Fruit fly (Drosophila melanogaster) whole organism, embryonic: ENCODE measurements around the gene Lrr47.
A peak's percentile ranks its signal among the peaks of the same experiment; 100 is the strongest.

Experiments
- Abd-B ChIP-seq: fragments of 200-800 bp; sonication (Bioruptor generic); optimal IDR thresholded peaks from 2 replicates; lab custom pipeline; 2018; ENCODE audit warnings: missing biosample characterization, mild to moderate bottlenecking, missing genetic modification characterization, moderate library complexity
- Ada2b ChIP-seq: fragments of 200-800 bp; sonication (Bioruptor generic); IDR thresholded peaks from 2 replicates; pipeline ENCODE4 v1.3.6; 2022; ENCODE audit warnings: missing biosample characterization, missing genetic modification characterization
- CG10209 ChIP-seq: fragments of 200-800 bp; sonication (Bioruptor generic); optimal IDR thresholded peaks from 3 replicates; lab custom pipeline; 2017; ENCODE audit warnings: missing biosample characterization, mild to moderate bottlenecking, missing genetic modification characterization, missing genetic modification reagents
- CG10654 ChIP-seq: fragments of 200-800 bp; sonication (Bioruptor generic); optimal IDR thresholded peaks from 2 replicates; lab custom pipeline; 2016; ENCODE audit warnings: missing biosample characterization, missing genetic modification characterization
- CG11093 ChIP-seq: fragments of 200-800 bp; sonication (Bioruptor generic); IDR thresholded peaks from 3 replicates; pipeline ENCODE4 v1.3.6; 2022; ENCODE audit warnings: missing biosample characterization, missing genetic modification characterization
- CG11695 ChIP-seq: fragments of 200-800 bp; sonication (Bioruptor generic); IDR thresholded peaks from 3 replicates; pipeline ENCODE4 v1.3.6; 2022; ENCODE audit warnings: missing biosample characterization, missing genetic modification characterization
- CG12219 ChIP-seq: fragments of 200-800 bp; sonication (Bioruptor generic); optimal IDR thresholded peaks from 3 replicates; lab custom pipeline; 2018; ENCODE audit warnings: missing biosample characterization, mild to moderate bottlenecking, missing genetic modification characterization
- CG12942 ChIP-seq: fragments of 200-800 bp; sonication (Bioruptor generic); optimal IDR thresholded peaks from 3 replicates; lab custom pipeline; 2016; ENCODE audit warnings: missing biosample characterization, missing genetic modification characterization
- CG13123 ChIP-seq: fragments of 200-800 bp; sonication (Bioruptor generic); optimal IDR thresholded peaks from 2 replicates; lab custom pipeline; 2016; ENCODE audit warnings: missing biosample characterization, missing genetic modification characterization
- CG14014 ChIP-seq: fragments of 200-800 bp; sonication (Bioruptor generic); IDR thresholded peaks from 2 replicates; pipeline ENCODE4 v1.3.6; 2022; ENCODE audit warnings: missing biosample characterization, missing genetic modification characterization
- CG15601 ChIP-seq: fragments of 200-800 bp; sonication (Bioruptor generic); optimal IDR thresholded peaks from 3 replicates; lab custom pipeline; 2019; ENCODE audit warnings: missing biosample characterization, mild to moderate bottlenecking, missing genetic modification characterization, moderate library complexity
- CG17829 ChIP-seq: fragments of 200-800 bp; optimal IDR thresholded peaks from 2 replicates; lab custom pipeline; 2019; ENCODE audit warnings: missing biosample characterization, mild to moderate bottlenecking, missing genetic modification characterization, moderate library complexity
- CG2120 ChIP-seq: fragments of 200-800 bp; sonication (Bioruptor generic); optimal IDR thresholded peaks from 3 replicates; lab custom pipeline; 2016; ENCODE audit warnings: missing biosample characterization, missing genetic modification characterization
- CG30020 ChIP-seq: fragments of 200-800 bp; optimal IDR thresholded peaks from 2 replicates; lab custom pipeline; 2019; ENCODE audit warnings: missing biosample characterization, mild to moderate bottlenecking, missing genetic modification characterization, moderate library complexity
- CG3847 ChIP-seq: fragments of 200-800 bp; sonication (Bioruptor generic); IDR thresholded peaks from 2 replicates; pipeline ENCODE4 v1.3.6; 2022; ENCODE audit warnings: missing biosample characterization, missing genetic modification characterization
- CG4328 ChIP-seq: fragments of 200-800 bp; sonication (Bioruptor generic); optimal IDR thresholded peaks from 3 replicates; lab custom pipeline; 2017; ENCODE audit warnings: missing biosample characterization, missing genetic modification reagents, missing genetic modification characterization
- CG4404 ChIP-seq: fragments of 200-800 bp; sonication (Bioruptor generic); IDR thresholded peaks from 2 replicates; pipeline ENCODE4 v1.3.6; 2022; ENCODE audit warnings: missing biosample characterization, missing genetic modification characterization
- CG5180 ChIP-seq: fragments of 200-800 bp; sonication (Bioruptor generic); optimal IDR thresholded peaks from 3 replicates; lab custom pipeline; 2017; ENCODE audit warnings: missing biosample characterization, missing genetic modification characterization, mild to moderate bottlenecking, moderate library complexity, missing genetic modification reagents
- CG7357 ChIP-seq: fragments of 200-800 bp; sonication (Bioruptor generic); IDR thresholded peaks from 3 replicates; pipeline ENCODE4 v1.3.6; 2022; ENCODE audit warnings: missing biosample characterization, missing genetic modification characterization
- CG7556 ChIP-seq: fragments of 200-800 bp; sonication (Bioruptor generic); optimal IDR thresholded peaks from 2 replicates; lab custom pipeline; 2017; ENCODE audit warnings: missing biosample characterization, mild to moderate bottlenecking, missing genetic modification characterization
- CG8281 ChIP-seq: fragments of 200-800 bp; sonication (Bioruptor generic); optimal IDR thresholded peaks from 2 replicates; lab custom pipeline; 2018; ENCODE audit warnings: missing biosample characterization, mild to moderate bottlenecking, missing genetic modification characterization, moderate library complexity
- CG8290 ChIP-seq, 3 experiments: fragments of 200-800 bp; sonication (Bioruptor generic); optimal IDR thresholded peaks; 2 replicates each; lab custom pipeline; 2016 to 2019; ENCODE audit warnings: missing biosample characterization in 3 of 3, missing genetic modification characterization in 3 of 3, mild to moderate bottlenecking in 2 of 3, moderate library complexity in 1 of 3
- CG8388 ChIP-seq: fragments of 200-800 bp; sonication (Bioruptor generic); optimal IDR thresholded peaks from 2 replicates; lab custom pipeline; 2019; ENCODE audit warnings: missing biosample characterization, mild to moderate bottlenecking, missing genetic modification characterization, moderate library complexity
- CG8924 ChIP-seq: fragments of 200-800 bp; optimal IDR thresholded peaks from 3 replicates; lab custom pipeline; 2019; ENCODE audit warnings: missing biosample characterization, mild to moderate bottlenecking, missing genetic modification characterization, moderate library complexity
- CrebB ChIP-seq: fragments of 200-800 bp; sonication (Bioruptor generic); optimal IDR thresholded peaks from 3 replicates; lab custom pipeline; 2018; ENCODE audit warnings: missing biosample characterization, mild to moderate bottlenecking, missing genetic modification characterization
- Dll ChIP-seq: fragments of 200-800 bp; sonication (Bioruptor generic); IDR thresholded peaks from 4 replicates; pipeline ENCODE4 v1.3.6; 2022; ENCODE audit warnings: missing biosample characterization, missing genetic modification characterization; ENCODE audit not compliant: partially characterized antibody
- Ets65A ChIP-seq: fragments of 200-800 bp; sonication (Bioruptor generic); peaks from one replicate; lab custom pipeline; 2016; ENCODE audit warnings: missing biosample characterization, missing genetic modification characterization
- HHEX ChIP-seq: fragments of 200-800 bp; sonication (Bioruptor generic); optimal IDR thresholded peaks from 3 replicates; lab custom pipeline; 2017; ENCODE audit warnings: missing biosample characterization, mild to moderate bottlenecking, missing genetic modification characterization, missing genetic modification reagents
- Hr78 ChIP-seq, 2 experiments: fragments of 200-800 bp in 1 of 2; fragments of >200 bp in 1 of 2; sonication (Bioruptor generic) in 1 of 2; optimal IDR thresholded peaks; 2 replicates each; lab custom pipeline; 2017 to 2019; ENCODE audit warnings: missing biosample characterization in 2 of 2, missing genetic modification characterization in 2 of 2, mild to moderate bottlenecking in 1 of 2, moderate library complexity in 1 of 2
- Hsf ChIP-seq: fragments of 200-800 bp; sonication (Bioruptor generic); optimal IDR thresholded peaks from 3 replicates; lab custom pipeline; 2016; ENCODE audit warnings: missing biosample characterization, missing genetic modification characterization
- Meics ChIP-seq: fragments of 200-800 bp; sonication (Bioruptor generic); optimal IDR thresholded peaks from 2 replicates; lab custom pipeline; 2017; ENCODE audit warnings: missing biosample characterization, mild to moderate bottlenecking, missing genetic modification characterization
- Nf-YC ChIP-seq: fragments of 200-800 bp; optimal IDR thresholded peaks from 3 replicates; lab custom pipeline; 2019; ENCODE audit warnings: missing biosample characterization, mild to moderate bottlenecking, missing genetic modification characterization, moderate library complexity
- Pdp1 ChIP-seq, 2 experiments: fragments of 200-800 bp; sonication (Bioruptor generic); optimal IDR thresholded peaks; 3 replicates each; lab custom pipeline; 2016; ENCODE audit warnings: missing biosample characterization in 2 of 2, missing genetic modification characterization in 2 of 2, mild to moderate bottlenecking in 1 of 2, moderate library complexity in 1 of 2
- Sox102F ChIP-seq: fragments of 200-800 bp; sonication (Bioruptor generic); optimal IDR thresholded peaks from 2 replicates; lab custom pipeline; 2018; ENCODE audit warnings: missing biosample characterization, mild to moderate bottlenecking, missing genetic modification characterization, moderate library complexity
- Vsx1 ChIP-seq: fragments of 200-800 bp; sonication (Bioruptor generic); optimal IDR thresholded peaks from 2 replicates; lab custom pipeline; 2017; ENCODE audit warnings: missing biosample characterization, mild to moderate bottlenecking, missing genetic modification characterization, missing genetic modification reagents
- chif ChIP-seq, 2 experiments: fragments of 200-800 bp; sonication (Bioruptor generic); optimal IDR thresholded peaks; 3 replicates each; lab custom pipeline; 2016; ENCODE audit warnings: missing biosample characterization in 2 of 2, missing genetic modification characterization in 2 of 2
- chn ChIP-seq: fragments of 200-800 bp; sonication (Bioruptor generic); optimal IDR thresholded peaks from 2 replicates; lab custom pipeline; 2016; ENCODE audit warnings: missing biosample characterization, missing genetic modification characterization
- ci ChIP-seq: fragments of 200-800 bp; sonication (Bioruptor generic); IDR thresholded peaks from 3 replicates; pipeline ENCODE4 v1.3.6; 2022; ENCODE audit warnings: missing biosample characterization, missing genetic modification characterization
- croc ChIP-seq: fragments of 200-800 bp; sonication (Bioruptor generic); conservative IDR thresholded peaks from 3 replicates; pipeline ENCODE4 v1.3.6; 2022; ENCODE audit warnings: missing biosample characterization, missing genetic modification characterization
- gsb-n ChIP-seq: fragments of 200-800 bp; sonication (Bioruptor generic); optimal IDR thresholded peaks from 3 replicates; lab custom pipeline; 2018; ENCODE audit warnings: missing biosample characterization, mild to moderate bottlenecking, missing genetic modification characterization
- her ChIP-seq: fragments of 200-800 bp; sonication (Bioruptor generic); optimal IDR thresholded peaks from 2 replicates; lab custom pipeline; 2016; ENCODE audit warnings: missing biosample characterization, missing genetic modification characterization
- ken ChIP-seq: fragments of 200-800 bp; sonication (Bioruptor generic); IDR thresholded peaks from 3 replicates; pipeline ENCODE4 v1.3.6; 2022; ENCODE audit warnings: missing biosample characterization, missing genetic modification characterization
- nerfin-2 ChIP-seq: fragments of 200-800 bp; sonication (Bioruptor generic); IDR thresholded peaks from 2 replicates; pipeline ENCODE4 v1.3.6; 2022; ENCODE audit warnings: missing biosample characterization, missing genetic modification characterization; ENCODE audit not compliant: partially characterized antibody
- otp ChIP-seq: fragments of 200-800 bp; sonication (Bioruptor generic); IDR thresholded peaks from 3 replicates; pipeline ENCODE4, ENCODE4 v1.3.6; 2022; ENCODE audit warnings: missing biosample characterization, missing genetic modification characterization
- pan ChIP-seq, 4 experiments: fragments of >200 bp in 3 of 4; fragments of 200-800 bp in 1 of 4; sonication (Bioruptor generic) in 1 of 4; optimal IDR thresholded peaks in 3 of 4; IDR thresholded peaks in 1 of 4; 2 replicates each; pipeline versions ENCODE4 v1.3.6 to Lab custom; 2017 to 2022; ENCODE audit warnings: missing biosample characterization in 2 of 4, missing genetic modification characterization in 2 of 4, mixed read lengths in 1 of 4
- stc ChIP-seq: fragments of 200-800 bp; sonication (Bioruptor generic); IDR thresholded peaks from 2 replicates; pipeline ENCODE4 v1.3.6; 2022; ENCODE audit warnings: missing biosample characterization, missing genetic modification characterization
- vvl ChIP-seq: fragments of 200-800 bp; sonication (Bioruptor generic); IDR thresholded peaks from 2 replicates; pipeline ENCODE4 v1.3.6; 2022; ENCODE audit warnings: missing biosample characterization, missing genetic modification characterization
- wor ChIP-seq: fragments of 200-800 bp; sonication (Bioruptor generic); IDR thresholded peaks from 2 replicates; pipeline ENCODE4 v1.3.6; 2022; ENCODE audit warnings: missing biosample characterization, missing genetic modification characterization

The Lrr47 gene

dm6 chr2L:10468388-10468787 is 48.7 kb upstream of the Lrr47 start (continued):
- TF ChIP-seq Ets65A (GFP tag; lab: Kevin White, UChicago), result peak; percentile 93
- no peak for TF ChIP-seq CG30020 (tag; lab: Kevin White, UChicago)
- TF ChIP-seq chif (GFP tag; optimal IDR thresholded peaks at IDR 0.05; lab: Kevin White, UChicago), result peak; percentile 6 to 8
- TF ChIP-seq CG3847 (GFP tag; lab: Robert Waterston, UW), result peak; percentile 56
- TF ChIP-seq CG4328 (GFP tag; lab: Kevin White, UChicago), result peak; percentile 37
- no peak for TF ChIP-seq CG11093 (GFP tag; lab: Robert Waterston, UW)
- TF ChIP-seq Meics (GFP tag; lab: Kevin White, UChicago), result peak; percentile 62
- TF ChIP-seq CG12942, result peak; percentile 12
- peak in 1 of 2 experiments; percentile 49 for TF ChIP-seq Pdp1 (GFP tag; optimal IDR thresholded peaks at IDR 0.05; lab: Kevin White, UChicago)
- no peak for TF ChIP-seq CG8290 (GFP tag; optimal IDR thresholded peaks at IDR 0.05; lab: Kevin White, UChicago)
- TF ChIP-seq CG8290 (tag; optimal IDR thresholded peaks at IDR 0.05; lab: Kevin White, UChicago), result peak in 1 of 2 experiments; percentile 84
- TF ChIP-seq CG8924, result peak; percentile 42
- TF ChIP-seq CG8388, result peak; percentile 25
- TF ChIP-seq Vsx1, result peak; percentile 13
- TF ChIP-seq CG17829 (tag; lab: Kevin White, UChicago), result peak; percentile 37
- peak; percentile 65 for TF ChIP-seq Sox102F (GFP tag; lab: Kevin White, UChicago)
- peak; percentile 26; the same call in 1 of the 3 replicates for TF ChIP-seq otp
- TF ChIP-seq pan (optimal IDR thresholded peaks at IDR 0.05; lab: Kevin White, UChicago), result no peak
- peak in 1 of 2 experiments; percentile 71 for TF ChIP-seq pan (GFP tag; optimal IDR thresholded peaks at IDR 0.05 in 1 of 2, IDR thresholded peaks at IDR 0.05 in 1 of 2)
- TF ChIP-seq gsb-n, result peak; percentile 23
- TF ChIP-seq Ada2b (GFP tag; lab: Robert Waterston, UW), result peak; percentile 43; the same call in 1 of the 2 replicates
- no peak for TF ChIP-seq CG4404 (GFP tag; lab: Robert Waterston, UW)
- no peak for TF ChIP-seq CG13123
- peak; percentile 58; the same call in 1 of the 2 replicates for TF ChIP-seq CG14014 (GFP tag; lab: Robert Waterston, UW)
- TF ChIP-seq CG10654, result peak; percentile 28
- peak; percentile 38 for TF ChIP-seq CG12219 (GFP tag; lab: Kevin White, UChicago)
- TF ChIP-seq vvl (GFP tag; lab: Robert Waterston, UW), result peak; percentile 81
- no peak for TF ChIP-seq Dll (GFP tag; lab: Robert Waterston, UW)
- peak; percentile 35 for TF ChIP-seq CG15601
- peak; percentile 18 for TF ChIP-seq her (GFP tag; lab: Kevin White, UChicago)
- peak; percentile 61 for TF ChIP-seq HHEX (GFP tag; lab: Kevin White, UChicago)
- TF ChIP-seq wor (GFP tag; lab: Robert Waterston, UW), result no peak
- TF ChIP-seq CG11695 (GFP tag; lab: Robert Waterston, UW), result peak; percentile 41; the same call in 1 of the 3 replicates
- peak; percentile 39 for TF ChIP-seq CG10209 (GFP tag; lab: Kevin White, UChicago)
- peak; percentile 43 for TF ChIP-seq CG2120 (GFP tag; lab: Kevin White, UChicago)
- TF ChIP-seq chn (GFP tag; lab: Kevin White, UChicago), result peak; percentile 11
- peak; percentile 35 for TF ChIP-seq Abd-B (GFP tag; lab: Kevin White, UChicago)
- TF ChIP-seq Hr78 (GFP tag; optimal IDR thresholded peaks at IDR 0.05; lab: Kevin White, UChicago), result peak in 1 of 2 experiments; percentile 4
- no peak for TF ChIP-seq Hsf (GFP tag; lab: Kevin White, UChicago)
- 0 out of 2 replicates have a peak, but pooled peaks have one; percentile 24 for TF ChIP-seq stc
- TF ChIP-seq CG7556 (GFP tag; lab: Kevin White, UChicago), result peak; percentile 15
- no peak for TF ChIP-seq nerfin-2 (GFP tag; lab: Robert Waterston, UW)
- peak; percentile 28 for TF ChIP-seq CG5180 (GFP tag; lab: Kevin White, UChicago)
- TF ChIP-seq ci (GFP tag; lab: Robert Waterston, UW), result peak; percentile 75; the same call in 2 of the 3 replicates
- TF ChIP-seq CG7357, result peak; percentile 20; the same call in 1 of the 3 replicates
- peak; percentile 35 for TF ChIP-seq Nf-YC (tag; lab: Kevin White, UChicago)
- peak; percentile 3 for TF ChIP-seq CG8281 (tag; lab: Kevin White, UChicago)
- 0 out of 3 replicates have a peak, but pooled peaks have one; percentile 14 for TF ChIP-seq croc (GFP tag; lab: Robert Waterston, UW)
- TF ChIP-seq ken, result peak; percentile 55; the same call in 1 of the 3 replicates
- TF ChIP-seq CrebB (tag; lab: Kevin White, UChicago), result no peak
